Fruit fly (Drosophila melanogaster) whole organism, embryonic: ENCODE data around the gene Doc1.
A peak's percentile ranks its signal among the peaks of the same experiment; 100 is the strongest.

Experiments
- Blimp-1 ChIP-seq: fragments of 200-800 bp; sonication (Bioruptor generic); optimal IDR thresholded peaks from 3 replicates; lab custom pipeline; 2018; ENCODE audit warnings: missing biosample characterization, missing genetic modification characterization, mild to moderate bottlenecking, moderate library complexity, missing genetic modification reagents
- CG11085 ChIP-seq: fragments of 200-800 bp; sonication (Bioruptor generic); IDR thresholded peaks from 2 replicates; pipeline ENCODE4 v1.3.6; 2022; ENCODE audit warnings: missing biosample characterization, missing genetic modification characterization
- CG11696 ChIP-seq: fragments of 200-800 bp; sonication (Bioruptor generic); IDR thresholded peaks from 2 replicates; pipeline ENCODE4 v1.3.6; 2022; ENCODE audit warnings: missing biosample characterization, missing genetic modification characterization
- CG1233 ChIP-seq: fragments of 200-800 bp; sonication (Bioruptor generic); optimal IDR thresholded peaks from 4 replicates; lab custom pipeline; 2018; ENCODE audit warnings: missing biosample characterization, mild to moderate bottlenecking, missing genetic modification characterization
- CG12769 ChIP-seq: fragments of 200-800 bp; sonication (Bioruptor generic); optimal IDR thresholded peaks from 2 replicates; lab custom pipeline; 2019; ENCODE audit warnings: missing biosample characterization, mild to moderate bottlenecking, missing genetic modification characterization, moderate library complexity
- CG13296 ChIP-seq: fragments of 200-800 bp; sonication (Bioruptor generic); optimal IDR thresholded peaks from 3 replicates; lab custom pipeline; 2018; ENCODE audit warnings: missing biosample characterization, mild to moderate bottlenecking, missing genetic modification characterization
- CG14050 ChIP-seq: fragments of 200-800 bp; sonication (Bioruptor generic); IDR thresholded peaks from 3 replicates; pipeline ENCODE4 v1.3.6; 2022; ENCODE audit warnings: missing biosample characterization, missing genetic modification characterization
- CG15073 ChIP-seq: fragments of 200-800 bp; sonication (Bioruptor generic); optimal IDR thresholded peaks from 2 replicates; lab custom pipeline; 2016; ENCODE audit warnings: missing biosample characterization, missing genetic modification characterization
- CG1602 ChIP-seq: fragments of 200-800 bp; sonication (Bioruptor generic); optimal IDR thresholded peaks from 3 replicates; lab custom pipeline; 2016; ENCODE audit warnings: missing biosample characterization, missing genetic modification characterization
- CG18011 ChIP-seq: fragments of 200-800 bp; sonication (Bioruptor generic); optimal IDR thresholded peaks from 2 replicates; lab custom pipeline; 2017; ENCODE audit warnings: missing biosample characterization, missing genetic modification characterization, mild to moderate bottlenecking, moderate library complexity, missing genotype
- CG18262 ChIP-seq: fragments of 200-800 bp; optimal IDR thresholded peaks from 3 replicates; lab custom pipeline; 2019; ENCODE audit warnings: missing biosample characterization, mild to moderate bottlenecking, missing genetic modification characterization, moderate library complexity
- CG33557 ChIP-seq: fragments of 200-800 bp; sonication (Bioruptor generic); optimal IDR thresholded peaks from 2 replicates; lab custom pipeline; 2019; ENCODE audit warnings: missing biosample characterization, mild to moderate bottlenecking, missing genetic modification characterization, moderate library complexity
- CG5180 ChIP-seq: fragments of 200-800 bp; sonication (Bioruptor generic); optimal IDR thresholded peaks from 3 replicates; lab custom pipeline; 2017; ENCODE audit warnings: missing biosample characterization, missing genetic modification characterization, mild to moderate bottlenecking, moderate library complexity, missing genetic modification reagents
- CG6254 ChIP-seq: fragments of 200-800 bp; sonication (Bioruptor generic); optimal IDR thresholded peaks from 3 replicates; lab custom pipeline; 2017; ENCODE audit warnings: mild to moderate bottlenecking, missing biosample characterization, missing genetic modification reagents, missing genetic modification characterization
- CG7786 ChIP-seq: fragments of 200-800 bp; sonication (Bioruptor generic); optimal IDR thresholded peaks from 2 replicates; lab custom pipeline; 2016; ENCODE audit warnings: missing biosample characterization, missing genetic modification characterization
- CG7839 ChIP-seq: fragments of 200-800 bp; sonication (Bioruptor generic); optimal IDR thresholded peaks from 3 replicates; lab custom pipeline; 2018; ENCODE audit warnings: missing biosample characterization, mild to moderate bottlenecking, missing genetic modification characterization, moderate library complexity
- CG9215 ChIP-seq: fragments of 200-800 bp; sonication (Bioruptor generic); IDR thresholded peaks from 2 replicates; pipeline ENCODE4 v1.3.6; 2022; ENCODE audit warnings: missing biosample characterization, missing genetic modification characterization
- CG9876 ChIP-seq: fragments of 200-800 bp; sonication (Bioruptor generic); optimal IDR thresholded peaks from 2 replicates; lab custom pipeline; 2016; ENCODE audit warnings: missing biosample characterization, missing genetic modification characterization
- Dek ChIP-seq: fragments of 200-800 bp; sonication (Bioruptor generic); optimal IDR thresholded peaks from 3 replicates; lab custom pipeline; 2019; ENCODE audit warnings: missing biosample characterization, mild to moderate bottlenecking, missing genetic modification characterization, moderate library complexity
- Doc2 ChIP-seq: fragments of 200-800 bp; sonication (Bioruptor generic); IDR thresholded peaks from 2 replicates; pipeline ENCODE4 v1.3.6; 2022; ENCODE audit warnings: missing biosample characterization, missing genetic modification characterization
- Dref ChIP-seq: fragments of 200-800 bp; sonication (Bioruptor generic); IDR thresholded peaks from 2 replicates; pipeline ENCODE4 v1.3.6; 2022; ENCODE audit warnings: missing biosample characterization, missing genetic modification characterization
- Fer3 ChIP-seq: fragments of 200-800 bp; sonication (Bioruptor generic); optimal IDR thresholded peaks from 2 replicates; lab custom pipeline; 2018; ENCODE audit warnings: missing biosample characterization, mild to moderate bottlenecking, missing genetic modification characterization, moderate library complexity
- Gug ChIP-seq: fragments of 200-800 bp; sonication (Bioruptor generic); IDR thresholded peaks from 4 replicates; pipeline ENCODE4 v1.3.6; 2022; ENCODE audit warnings: missing biosample characterization, missing genetic modification characterization
- Hmr ChIP-seq: fragments of 200-800 bp; sonication (Bioruptor generic); optimal IDR thresholded peaks from 3 replicates; lab custom pipeline; 2017; ENCODE audit warnings: mild to moderate bottlenecking, missing biosample characterization, missing genetic modification reagents, missing genetic modification characterization
- Kr ChIP-seq: fragments of 200-800 bp; sonication (Bioruptor generic); optimal IDR thresholded peaks from 2 replicates; lab custom pipeline; 2017; ENCODE audit warnings: missing biosample characterization, mild to moderate bottlenecking, missing genetic modification characterization
- Lim3 ChIP-seq: fragments of 200-800 bp; sonication (Bioruptor generic); IDR thresholded peaks from 2 replicates; pipeline ENCODE4 v1.3.6; 2022; ENCODE audit warnings: missing biosample characterization, missing genetic modification characterization
- Nf-YA ChIP-seq: fragments of 200-800 bp; sonication (Bioruptor generic); IDR thresholded peaks from 2 replicates; pipeline ENCODE4 v1.3.6; 2022; ENCODE audit warnings: missing biosample characterization, missing genetic modification characterization
- Nf-YB ChIP-seq: fragments of 200-800 bp; sonication (Bioruptor generic); optimal IDR thresholded peaks from 3 replicates; lab custom pipeline; 2019; ENCODE audit warnings: missing biosample characterization, mild to moderate bottlenecking, missing genetic modification characterization, moderate library complexity
- Optix ChIP-seq: fragments of 200-800 bp; sonication (Bioruptor generic); IDR thresholded peaks from 3 replicates; pipeline ENCODE4 v1.3.6; 2022; ENCODE audit warnings: missing biosample characterization, missing genetic modification characterization
- Spps ChIP-seq: fragments of 200-800 bp; sonication (Bioruptor generic); optimal IDR thresholded peaks from 2 replicates; lab custom pipeline; 2018; ENCODE audit warnings: missing biosample characterization, mild to moderate bottlenecking, missing genetic modification characterization
- Sry-β ChIP-seq: fragments of 200-800 bp; sonication (Bioruptor generic); optimal IDR thresholded peaks from 2 replicates; lab custom pipeline; 2018; ENCODE audit warnings: missing biosample characterization, mild to moderate bottlenecking, missing genetic modification characterization, moderate library complexity
- Sry-δ ChIP-seq: fragments of 200-800 bp; sonication (Bioruptor generic); optimal IDR thresholded peaks from 2 replicates; lab custom pipeline; 2016; ENCODE audit warnings: missing biosample characterization, missing genetic modification characterization
- abd-A ChIP-seq: fragments of 200-800 bp; sonication (Bioruptor generic); optimal IDR thresholded peaks from 3 replicates; lab custom pipeline; 2019; ENCODE audit warnings: missing biosample characterization, mild to moderate bottlenecking, missing genetic modification characterization, moderate library complexity
- ap ChIP-seq: fragments of 200-800 bp; sonication (Bioruptor generic); IDR thresholded peaks from 2 replicates; pipeline ENCODE4 v1.3.6; 2022; ENCODE audit warnings: missing biosample characterization, missing genetic modification characterization
- cas ChIP-seq: fragments of 200-800 bp; sonication (Bioruptor generic); IDR thresholded peaks from 2 replicates; pipeline ENCODE4 v1.3.6; 2022; ENCODE audit warnings: missing biosample characterization, missing genetic modification characterization
- ci ChIP-seq: fragments of 200-800 bp; sonication (Bioruptor generic); IDR thresholded peaks from 3 replicates; pipeline ENCODE4 v1.3.6; 2022; ENCODE audit warnings: missing biosample characterization, missing genetic modification characterization
- dati ChIP-seq: fragments of 200-800 bp; sonication (Bioruptor generic); IDR thresholded peaks from 2 replicates; pipeline ENCODE4 v1.3.6; 2022; ENCODE audit warnings: missing biosample characterization, missing genetic modification characterization
- fu2 ChIP-seq: fragments of 200-800 bp; sonication (Bioruptor generic); optimal IDR thresholded peaks from 2 replicates; lab custom pipeline; 2016; ENCODE audit warnings: missing biosample characterization, missing genetic modification characterization
- h ChIP-seq: fragments of >200 bp; optimal IDR thresholded peaks from 2 replicates; lab custom pipeline; 2017
- nerfin-2 ChIP-seq: fragments of 200-800 bp; sonication (Bioruptor generic); IDR thresholded peaks from 2 replicates; pipeline ENCODE4 v1.3.6; 2022; ENCODE audit warnings: missing biosample characterization, missing genetic modification characterization; ENCODE audit not compliant: partially characterized antibody
- nmo ChIP-seq: fragments of 200-800 bp; sonication (Bioruptor generic); optimal IDR thresholded peaks from 2 replicates; lab custom pipeline; 2018; ENCODE audit warnings: missing biosample characterization, mild to moderate bottlenecking, missing genetic modification characterization, moderate library complexity
- nom ChIP-seq: fragments of 200-800 bp; sonication (Bioruptor generic); optimal IDR thresholded peaks from 2 replicates; lab custom pipeline; 2017; ENCODE audit warnings: missing biosample characterization, missing genetic modification characterization, mild to moderate bottlenecking, moderate library complexity, missing genetic modification reagents
- peb ChIP-seq: fragments of 200-800 bp; sonication (Bioruptor generic); IDR thresholded peaks from 2 replicates; pipeline ENCODE4 v1.3.6; 2022; ENCODE audit warnings: missing biosample characterization, missing genetic modification characterization
- phol ChIP-seq: fragments of 200-800 bp; sonication (Bioruptor generic); optimal IDR thresholded peaks from 3 replicates; lab custom pipeline; 2018; ENCODE audit warnings: missing biosample characterization, mild to moderate bottlenecking, missing genetic modification characterization, moderate library complexity
- pum ChIP-seq: fragments of 200-800 bp; sonication (Bioruptor generic); optimal IDR thresholded peaks from 2 replicates; lab custom pipeline; 2016; ENCODE audit warnings: missing biosample characterization, missing genetic modification characterization
- sug ChIP-seq: fragments of 200-800 bp; optimal IDR thresholded peaks from 2 replicates; lab custom pipeline; 2019; ENCODE audit warnings: missing biosample characterization, mild to moderate bottlenecking, missing genetic modification characterization, moderate library complexity
- toy ChIP-seq: fragments of 200-800 bp; sonication (Bioruptor generic); IDR thresholded peaks from 2 replicates; pipeline ENCODE4 v1.3.6; 2022; ENCODE audit warnings: missing biosample characterization, missing genetic modification characterization
- trem ChIP-seq: fragments of 200-800 bp; optimal IDR thresholded peaks from 3 replicates; lab custom pipeline; 2019; ENCODE audit warnings: missing biosample characterization, mild to moderate bottlenecking, missing genetic modification characterization, moderate library complexity
- ttk ChIP-seq: fragments of 200-800 bp; sonication (Bioruptor generic); IDR thresholded peaks from 2 replicates; pipeline ENCODE4 v2.1.2; 2022; ENCODE audit warnings: missing biosample characterization, missing genetic modification characterization
- zfh2 ChIP-seq: fragments of 200-800 bp; sonication (Bioruptor generic); optimal IDR thresholded peaks from 2 replicates; lab custom pipeline; 2016; ENCODE audit warnings: missing biosample characterization, missing genetic modification characterization

Gene Doc1

DNA sequence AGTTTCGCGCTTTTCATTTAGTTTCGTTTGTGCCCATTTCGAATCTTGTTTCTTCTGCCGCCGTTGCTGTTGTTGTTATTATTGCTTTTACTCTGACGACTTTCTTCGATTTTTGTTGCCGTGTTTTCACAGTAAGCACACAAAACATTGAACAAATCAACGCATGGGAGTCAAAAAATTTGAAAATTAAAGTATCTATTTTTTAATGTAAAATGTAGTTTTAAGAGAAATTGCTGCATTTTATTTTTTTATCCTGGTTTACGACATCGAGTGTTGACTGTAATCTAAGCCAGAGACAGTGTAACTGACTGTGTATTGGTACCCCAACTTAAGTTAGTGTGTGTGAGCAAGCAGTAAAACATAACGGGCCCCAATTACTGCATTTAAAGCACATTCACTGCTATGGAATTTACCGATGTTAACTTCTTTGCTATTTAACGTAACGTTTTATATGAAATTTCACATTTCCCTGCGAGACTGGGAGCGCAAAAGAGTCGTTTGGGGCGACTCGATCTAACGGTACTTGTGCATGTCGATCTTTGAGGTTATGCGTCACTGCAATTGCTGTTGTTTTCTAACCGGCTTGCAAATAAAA is 44.9 kb upstream of the Doc1 start (continued):
- TF ChIP-seq Sry-δ (GFP tag; lab: Kevin White, UChicago) (no peak), pum (peak; percentile 54), CG13296 (GFP tag; lab: Kevin White, UChicago) (no peak), ttk (GFP tag; lab: Robert Waterston, UW) (peak; percentile 75), Nf-YA (GFP tag; lab: Robert Waterston, UW) (0 out of 2 replicates have a peak, but pooled peaks have one; percentile 24), ci (GFP tag; lab: Robert Waterston, UW) (peak; percentile 94), nmo (GFP tag; lab: Kevin White, UChicago) (peak; percentile 69), CG12769 (no peak), Spps (tag; lab: Kevin White, UChicago) (peak; percentile 31), Doc2 (peak; percentile 45; the same call in 1 of the 2 replicates), abd-A (no peak), CG1233 (GFP tag; lab: Kevin White, UChicago) (peak; percentile 39), Sry-β (no peak), Blimp-1 (GFP tag; lab: Kevin White, UChicago) (no peak), CG9215 (GFP tag; lab: Robert Waterston, UW) (no peak), CG33557 (GFP tag; lab: Kevin White, UChicago) (no peak), toy (GFP tag; lab: Robert Waterston, UW) (no peak), trem (tag; lab: Kevin White, UChicago) (peak; percentile 44), CG18011 (GFP tag; lab: Kevin White, UChicago) (no peak), zfh2 (GFP tag; lab: Kevin White, UChicago) (peak; percentile 61), Nf-YB (GFP tag; lab: Kevin White, UChicago) (no peak), CG7786 (GFP tag; lab: Kevin White, UChicago) (peak; percentile 32), CG5180 (no peak), CG9876 (GFP tag; lab: Kevin White, UChicago) (no peak), Gug (GFP tag; lab: Robert Waterston, UW) (peak; percentile 55; the same call in 2 of the 4 replicates), CG11085 (GFP tag; lab: Robert Waterston, UW) (0 out of 2 replicates have a peak, but pooled peaks have one; percentile 44), CG14050 (peak; percentile 44; the same call in 1 of the 3 replicates), Lim3 (0 out of 2 replicates have a peak, but pooled peaks have one; percentile 13), nom (no peak), CG6254 (GFP tag; lab: Kevin White, UChicago) (peak; percentile 61), sug (tag; lab: Kevin White, UChicago) (no peak), phol (tag; lab: Kevin White, UChicago) (peak; percentile 64), fu2 (peak; percentile 24), CG18262 (no peak), Dref (GFP tag; lab: Robert Waterston, UW) (no peak), h (no peak), Kr (GFP tag; lab: Kevin White, UChicago) (no peak), Hmr (GFP tag; lab: Kevin White, UChicago) (no peak), CG11696 (GFP tag; lab: Robert Waterston, UW) (peak; percentile 50; the same call in 1 of the 2 replicates), Optix (GFP tag; lab: Robert Waterston, UW) (0 out of 3 replicates have a peak, but pooled peaks have one; percentile 25), Dek (peak; percentile 32), nerfin-2 (GFP tag; lab: Robert Waterston, UW) (no peak), CG1602 (GFP tag; lab: Kevin White, UChicago) (peak; percentile 63), Fer3 (peak; percentile 40), dati (GFP tag; lab: Robert Waterston, UW) (0 out of 2 replicates have a peak, but pooled peaks have one; percentile 3), CG7839 (peak; percentile 73), peb (peak; percentile 52; the same call in 1 of the 2 replicates), cas (GFP tag; lab: Robert Waterston, UW) (no peak), ap (peak; percentile 45), CG15073 (GFP tag; lab: Kevin White, UChicago) (no peak)
